Worm (Caenorhabditis elegans) whole organism, L4/young adult: ENCODE measurements around the gene Y47D7A.9.

ENCODE experiments used
- W03F9.2 ChIP-seq: fragments of 150-350 bp; optimal IDR thresholded peaks from 2 replicates; lab custom pipeline; 2014; ENCODE audit warnings: missing biosample characterization, missing genetic modification characterization
- dao-5 ChIP-seq: sonication (generic microtip); optimal IDR thresholded peaks from 2 replicates; lab custom pipeline; 2016; ENCODE audit warnings: missing genotype, missing genetic modification characterization, moderate library complexity, missing compliant biosample characterization
- him-1 ChIP-seq: sonication (generic microtip); optimal IDR thresholded peaks from 2 replicates; lab custom pipeline; 2016; ENCODE audit warnings: missing genotype, missing genetic modification reagents, missing genetic modification characterization, missing compliant biosample characterization

- TF ChIP-seq W03F9.2 (tag; lab: Kevin White, UChicago) = no peak
- TF ChIP-seq him-1 (tag; lab: Kevin White, UChicago) = no peak
- TF ChIP-seq dao-5 (tag; lab: Kevin White, UChicago) = no peak
Observed at ce11 chrV:4447637-4448036, 23.9 kb upstream of the Y47D7A.9 start.
